Worm (Caenorhabditis elegans) whole organism, young adult: ENCODE results near the gene mcm-10.
A peak's percentile ranks its signal among the peaks of the same experiment; 100 is the strongest.

Source experiments
- B0261.1 ChIP-seq: sonication (generic microtip); optimal IDR thresholded peaks from 2 replicates; lab custom pipeline; 2016; ENCODE audit warnings: mild to moderate bottlenecking, missing genetic modification characterization, moderate library complexity, missing compliant biosample characterization
- F22D6.2 ChIP-seq: sonication (generic microtip); optimal IDR thresholded peaks from 2 replicates; lab custom pipeline; 2016; ENCODE audit warnings: mild to moderate bottlenecking, missing genetic modification characterization, missing compliant biosample characterization
- F57A8.1 ChIP-seq: fragments of 200-800 bp; sonication (Bioruptor generic); optimal IDR thresholded peaks from 2 replicates; lab custom pipeline; 2018; ENCODE audit warnings: mild to moderate bottlenecking, missing genetic modification characterization, moderate library complexity, missing compliant biosample characterization
- T26A5.8 ChIP-seq: sonication (generic microtip); optimal IDR thresholded peaks from 2 replicates; lab custom pipeline; 2016; ENCODE audit warnings: missing genetic modification characterization, missing compliant biosample characterization
- Y95B8A.8 ChIP-seq: fragments of 200-800 bp; sonication (Bioruptor generic); IDR thresholded peaks from 2 replicates; pipeline ENCODE4 v1.3.6; 2022; ENCODE audit warnings: missing genetic modification reagents, missing genetic modification characterization, missing compliant biosample characterization
- ama-1 ChIP-seq, 3 experiments: fragments of 150-350 bp in 1 of 3; sonication (generic microtip) in 2 of 3; optimal IDR thresholded peaks; 2 replicates each; lab custom pipeline; 2014 to 2018; ENCODE audit warnings: missing biosample characterization in 2 of 3, missing genetic modification characterization in 2 of 3, missing genetic modification reagents in 2 of 3
- aptf-2 ChIP-seq: fragments of 200-800 bp; sonication (Bioruptor generic); conservative IDR thresholded peaks from 2 replicates; pipeline ENCODE4 v1.3.6; 2022; ENCODE audit warnings: missing genetic modification reagents, missing genetic modification characterization, missing compliant biosample characterization
- attf-6 ChIP-seq: fragments of 200-800 bp; sonication (Bioruptor generic); IDR thresholded peaks from 2 replicates; pipeline ENCODE4 v1.3.6; 2022; ENCODE audit warnings: missing genetic modification reagents, missing genetic modification characterization, missing compliant biosample characterization
- bed-1 ChIP-seq: fragments of 200-800 bp; sonication (Bioruptor generic); IDR thresholded peaks from 2 replicates; pipeline ENCODE4 v1.3.6; 2022; ENCODE audit warnings: missing genetic modification reagents, missing genetic modification characterization, missing compliant biosample characterization
- ccch-3 ChIP-seq: fragments of 200-800 bp; sonication (Bioruptor generic); optimal IDR thresholded peaks from 2 replicates; lab custom pipeline; 2018; ENCODE audit warnings: mild to moderate bottlenecking, missing genetic modification characterization, missing compliant biosample characterization
- cebp-1 ChIP-seq, 2 experiments: fragments of 200-800 bp in 1 of 2; sonication (Bioruptor generic) in 1 of 2; sonication (generic microtip) in 1 of 2; IDR thresholded peaks in 1 of 2; optimal IDR thresholded peaks in 1 of 2; 2 replicates each; pipeline versions ENCODE4 v1.3.6 to Lab custom; 2017 to 2022; ENCODE audit warnings: missing compliant biosample characterization in 2 of 2, missing genetic modification characterization in 2 of 2, mild to moderate bottlenecking in 1 of 2, missing genetic modification reagents in 1 of 2, moderate library complexity in 1 of 2
- ceh-100 ChIP-seq: fragments of 200-800 bp; sonication (Bioruptor generic); IDR thresholded peaks from 2 replicates; pipeline ENCODE4 v1.3.6; 2022; ENCODE audit warnings: missing genetic modification reagents, missing genetic modification characterization, missing compliant biosample characterization
- ceh-27 ChIP-seq: fragments of 200-800 bp; sonication (Bioruptor generic); optimal IDR thresholded peaks from 2 replicates; lab custom pipeline; 2018; ENCODE audit warnings: mild to moderate bottlenecking, missing genetic modification characterization, moderate library complexity, missing compliant biosample characterization
- chd-7 ChIP-seq: sonication (generic microtip); optimal IDR thresholded peaks from 2 replicates; lab custom pipeline; 2016; ENCODE audit warnings: mild to moderate bottlenecking, missing genetic modification characterization, moderate library complexity, missing compliant biosample characterization
- die-1 ChIP-seq: sonication (generic microtip); optimal IDR thresholded peaks from 2 replicates; lab custom pipeline; 2016; ENCODE audit warnings: missing genotype, mild to moderate bottlenecking, missing genetic modification characterization, missing compliant biosample characterization
- efl-1 ChIP-seq: fragments of 150-350 bp; optimal IDR thresholded peaks from 2 replicates; lab custom pipeline; 2014; ENCODE audit warnings: missing biosample characterization, missing genetic modification reagents, missing genetic modification characterization
- ekl-4 ChIP-seq: fragments of 200-800 bp; sonication (Bioruptor generic); IDR thresholded peaks from 2 replicates; pipeline ENCODE4 v1.3.6; 2022; ENCODE audit warnings: missing genetic modification reagents, missing genetic modification characterization, missing compliant biosample characterization
- ets-4 ChIP-seq: fragments of 200-800 bp; sonication (Bioruptor generic); optimal IDR thresholded peaks from 2 replicates; lab custom pipeline; 2018; ENCODE audit warnings: mild to moderate bottlenecking, missing genetic modification characterization, missing compliant biosample characterization
- fkh-3 ChIP-seq: sonication (generic microtip); optimal IDR thresholded peaks from 2 replicates; lab custom pipeline; 2016; ENCODE audit warnings: mild to moderate bottlenecking, missing genetic modification characterization, missing compliant biosample characterization
- gei-17 ChIP-seq: fragments of 200-800 bp; sonication (Bioruptor generic); optimal IDR thresholded peaks from 2 replicates; lab custom pipeline; 2018; ENCODE audit warnings: mild to moderate bottlenecking, missing genetic modification characterization, missing compliant biosample characterization
- hlh-26 ChIP-seq: fragments of 200-800 bp; sonication (Bioruptor generic); conservative IDR thresholded peaks from 2 replicates; pipeline ENCODE4 v1.3.6; 2022; ENCODE audit warnings: missing genetic modification reagents, missing genetic modification characterization, missing compliant biosample characterization
- hmg-20 ChIP-seq: fragments of 200-800 bp; sonication (Bioruptor generic); IDR thresholded peaks from 2 replicates; pipeline ENCODE4 v1.3.6; 2022; ENCODE audit warnings: missing genetic modification reagents, missing genetic modification characterization, missing compliant biosample characterization
- let-526 ChIP-seq: fragments of 200-800 bp; sonication (Bioruptor generic); IDR thresholded peaks from 2 replicates; pipeline ENCODE4 v1.3.6; 2022; ENCODE audit warnings: missing genetic modification reagents, missing genetic modification characterization, missing compliant biosample characterization
- lin-26 ChIP-seq: fragments of 200-800 bp; sonication (Bioruptor generic); IDR thresholded peaks from 2 replicates; pipeline ENCODE4 v1.3.6; 2022; ENCODE audit warnings: missing genetic modification reagents, missing genetic modification characterization, missing compliant biosample characterization
- lin-35 ChIP-seq, 3 experiments: fragments of 150-350 bp in 2 of 3; sonication (generic microtip) in 1 of 3; optimal IDR thresholded peaks; 2 replicates each; lab custom pipeline; 2014 to 2018; ENCODE audit warnings: missing biosample characterization in 3 of 3, missing genetic modification characterization in 3 of 3, missing genetic modification reagents in 3 of 3
- madf-8 ChIP-seq: fragments of 200-800 bp; sonication (Bioruptor generic); conservative IDR thresholded peaks from 2 replicates; pipeline ENCODE4 v1.3.6; 2022; ENCODE audit warnings: missing genetic modification reagents, missing genetic modification characterization, missing compliant biosample characterization
- mcd-1 ChIP-seq: fragments of 200-800 bp; sonication (Bioruptor generic); IDR thresholded peaks from 2 replicates; pipeline ENCODE4 v1.3.6; 2022; ENCODE audit warnings: missing genetic modification reagents, missing genetic modification characterization, missing compliant biosample characterization
- mel-28 ChIP-seq: sonication (generic microtip); optimal IDR thresholded peaks from 2 replicates; lab custom pipeline; 2016; ENCODE audit warnings: borderline replicate concordance, mild to moderate bottlenecking, missing genetic modification characterization, missing compliant biosample characterization
- mes-4 ChIP-seq: sonication (generic microtip); optimal IDR thresholded peaks from 2 replicates; lab custom pipeline; 2016; ENCODE audit warnings: missing genotype, missing genetic modification characterization, missing compliant biosample characterization
- nfya-2 ChIP-seq: fragments of 200-800 bp; sonication (Bioruptor generic); IDR thresholded peaks from 2 replicates; pipeline ENCODE4 v1.3.6; 2022; ENCODE audit warnings: missing genetic modification reagents, missing genetic modification characterization, missing compliant biosample characterization
- nhr-120 ChIP-seq: fragments of 200-800 bp; sonication (Bioruptor generic); IDR thresholded peaks from 2 replicates; pipeline ENCODE4 v1.3.6; 2022; ENCODE audit warnings: missing genetic modification characterization, missing compliant biosample characterization
- rec-8 ChIP-seq, 2 experiments: sonication (generic microtip); optimal IDR thresholded peaks; 2 replicates each; lab custom pipeline; 2016; ENCODE audit warnings: mild to moderate bottlenecking in 2 of 2, missing genetic modification characterization in 2 of 2, missing genetic modification reagents in 2 of 2, missing genotype in 2 of 2, missing biosample characterization in 1 of 2, missing compliant biosample characterization in 1 of 2, moderate library complexity in 1 of 2
- repo-1 ChIP-seq: sonication (generic microtip); optimal IDR thresholded peaks from 2 replicates; lab custom pipeline; 2017; ENCODE audit warnings: mild to moderate bottlenecking, missing genetic modification characterization, missing compliant biosample characterization
- rpc-1 ChIP-seq, 2 experiments: fragments of 150-350 bp in 1 of 2; sonication (generic microtip) in 1 of 2; optimal IDR thresholded peaks; 2 replicates each; lab custom pipeline; 2014 to 2018; ENCODE audit warnings: missing biosample characterization in 1 of 2, missing genetic modification characterization in 1 of 2, missing genetic modification reagents in 1 of 2, missing genotype in 1 of 2
- snpc-1.1 ChIP-seq: sonication (generic microtip); optimal IDR thresholded peaks from 2 replicates; lab custom pipeline; 2017; ENCODE audit warnings: missing genetic modification characterization, mild to moderate bottlenecking, missing compliant biosample characterization, antibody characterized with exemption, moderate library complexity, missing genotype, missing genetic modification reagents; ENCODE audit not compliant: insufficient read depth
- snpc-1.3 ChIP-seq: sonication (generic microtip); optimal IDR thresholded peaks from 2 replicates; lab custom pipeline; 2017; ENCODE audit warnings: missing genetic modification characterization, mild to moderate bottlenecking, missing compliant biosample characterization, antibody characterized with exemption, moderate library complexity, missing genotype, missing genetic modification reagents; ENCODE audit not compliant: insufficient read depth
- snpc-4 ChIP-seq, 5 experiments: fragments of 150-350 bp in 1 of 5; sonication (generic microtip) in 4 of 5; optimal IDR thresholded peaks; 2 replicates each; lab custom pipeline; 2014 to 2018; ENCODE audit warnings: missing genetic modification characterization in 5 of 5, missing biosample characterization in 3 of 5, antibody characterized with exemption in 2 of 5, mild to moderate bottlenecking in 2 of 5, missing compliant biosample characterization in 2 of 5, missing genotype in 2 of 5, moderate library complexity in 2 of 5, missing genetic modification reagents in 1 of 5
- somi-1 ChIP-seq: fragments of 200-800 bp; sonication (Bioruptor generic); optimal IDR thresholded peaks from 2 replicates; lab custom pipeline; 2018; ENCODE audit warnings: mild to moderate bottlenecking, missing genetic modification characterization, missing compliant biosample characterization
- tbp1 ChIP-seq: fragments of 200-800 bp; sonication (Bioruptor generic); optimal IDR thresholded peaks from 2 replicates; lab custom pipeline; 2018; ENCODE audit warnings: mild to moderate bottlenecking, missing genetic modification characterization, missing compliant biosample characterization
- tlf-1 ChIP-seq: fragments of 200-800 bp; sonication (Bioruptor generic); optimal IDR thresholded peaks from 2 replicates; lab custom pipeline; 2018; ENCODE audit warnings: mild to moderate bottlenecking, missing genetic modification characterization, missing compliant biosample characterization
- zim-3 ChIP-seq: sonication (generic microtip); optimal IDR thresholded peaks from 2 replicates; lab custom pipeline; 2017; ENCODE audit warnings: mild to moderate bottlenecking, missing genetic modification characterization, moderate library complexity, missing compliant biosample characterization
- ztf-18 ChIP-seq: sonication (generic microtip); optimal IDR thresholded peaks from 2 replicates; lab custom pipeline; 2016; ENCODE audit warnings: missing genotype, mild to moderate bottlenecking, missing genetic modification characterization, missing compliant biosample characterization
- ztf-25 ChIP-seq: fragments of 200-800 bp; sonication (Bioruptor generic); IDR thresholded peaks from 2 replicates; pipeline ENCODE4 v1.3.6; 2022; ENCODE audit warnings: missing genetic modification reagents, missing genetic modification characterization, missing compliant biosample characterization
- ztf-26 ChIP-seq: sonication (generic microtip); optimal IDR thresholded peaks from 2 replicates; lab custom pipeline; 2017; ENCODE audit warnings: missing genetic modification characterization, missing compliant biosample characterization
- ztf-28 ChIP-seq: fragments of 200-800 bp; sonication (Bioruptor generic); IDR thresholded peaks from 2 replicates; pipeline ENCODE4 v1.3.6; 2022; ENCODE audit warnings: missing genetic modification reagents, missing genetic modification characterization, missing compliant biosample characterization
- ztf-3 ChIP-seq: fragments of 200-800 bp; sonication (Bioruptor generic); optimal IDR thresholded peaks from 2 replicates; lab custom pipeline; 2018; ENCODE audit warnings: mild to moderate bottlenecking, missing genetic modification characterization, missing compliant biosample characterization

The mcm-10 gene

DNA sequence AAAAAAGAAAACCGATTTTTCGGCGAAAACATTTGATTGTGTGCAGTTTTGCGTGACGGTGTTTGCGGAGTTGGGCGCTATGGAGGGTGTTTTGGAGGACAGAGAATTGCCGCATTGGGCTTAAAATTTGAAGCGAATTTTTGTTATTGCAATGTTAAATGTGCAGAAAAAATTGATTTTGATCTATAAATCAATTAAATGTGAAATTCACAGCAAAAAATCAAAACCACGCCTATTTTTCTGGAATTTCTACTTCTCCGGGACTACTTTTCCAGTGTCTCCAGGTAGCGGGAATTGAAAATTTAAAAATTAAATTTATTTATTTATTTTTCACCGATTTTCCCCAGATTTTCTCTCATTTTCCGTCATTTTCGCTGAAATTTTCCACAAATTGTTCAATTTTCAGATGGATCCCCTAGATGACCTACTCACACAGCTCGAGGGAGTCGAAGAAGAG is at the start of gene mcm-10:
mcm-10 (plus strand) TSS at position 407 of the 457 bp plus-strand sequence.
- no peak for TF ChIP-seq rec-8 (tag; optimal IDR thresholded peaks at IDR 0.05; lab: Kevin White, UChicago)
- TF ChIP-seq cebp-1 (GFP tag; IDR thresholded peaks at IDR 0.05; lab: Robert Waterston, UW) = no peak
- peak; percentile 67 for TF ChIP-seq cebp-1 (tag; optimal IDR thresholded peaks at IDR 0.05; lab: Kevin White, UChicago)
- TF ChIP-seq ceh-27 = peak; percentile 33
- TF ChIP-seq hlh-26 (GFP tag; lab: Robert Waterston, UW) = no peak
- no peak for TF ChIP-seq tbp1 (GFP tag; lab: Kevin White, UChicago)
- TF ChIP-seq chd-7 (tag; lab: Kevin White, UChicago) = no peak
- TF ChIP-seq somi-1 (GFP tag; lab: Kevin White, UChicago) = no peak
- peak; percentile 29 for TF ChIP-seq ztf-26 (tag; lab: Kevin White, UChicago)
- no peak for TF ChIP-seq snpc-4 (GFP tag; optimal IDR thresholded peaks at IDR 0.05; lab: Kevin White, UChicago)
- peak in 2 of 4 experiments; percentile 14 to 46 for TF ChIP-seq snpc-4 (tag; optimal IDR thresholded peaks at IDR 0.05; lab: Kevin White, UChicago)
- TF ChIP-seq madf-8 (GFP tag; lab: Robert Waterston, UW) = peak; percentile 17; the same call in 1 of the 2 replicates
- peak; percentile 61 for TF ChIP-seq efl-1 (GFP tag; lab: Kevin White, UChicago)
- TF ChIP-seq bed-1 (GFP tag; lab: Robert Waterston, UW) = no peak
- TF ChIP-seq fkh-3 (tag; lab: Kevin White, UChicago) = no peak
- TF ChIP-seq gei-17 (GFP tag; lab: Kevin White, UChicago) = no peak
- no peak for TF ChIP-seq ekl-4 (GFP tag; lab: Robert Waterston, UW)
- TF ChIP-seq ztf-3 (GFP tag; lab: Kevin White, UChicago) = no peak
- TF ChIP-seq mel-28 (tag; lab: Kevin White, UChicago) = no peak
- TF ChIP-seq lin-35 (GFP tag; optimal IDR thresholded peaks at IDR 0.05; lab: Kevin White, UChicago) = peak in 1 of 3 experiments; percentile 73
- TF ChIP-seq Y95B8A.8 (GFP tag; lab: Robert Waterston, UW) = no peak
- TF ChIP-seq let-526 = no peak
- no peak for TF ChIP-seq ets-4
- TF ChIP-seq ztf-25 = 0 out of 2 replicates have a peak, but pooled peaks have one; percentile 7
- TF ChIP-seq attf-6 (GFP tag; lab: Robert Waterston, UW) = no peak
- no peak for TF ChIP-seq repo-1
- TF ChIP-seq rpc-1 (optimal IDR thresholded peaks at IDR 0.05; lab: Kevin White, UChicago) = no peak
- no peak for TF ChIP-seq rpc-1 (tag; optimal IDR thresholded peaks at IDR 0.05; lab: Kevin White, UChicago)
- no peak for TF ChIP-seq tlf-1 (GFP tag; lab: Kevin White, UChicago)
- TF ChIP-seq nfya-2 (GFP tag; lab: Robert Waterston, UW) = no peak
- no peak for TF ChIP-seq mes-4 (tag; lab: Kevin White, UChicago)
- TF ChIP-seq ztf-28 (GFP tag; lab: Robert Waterston, UW) = peak; percentile 15; the same call in 1 of the 2 replicates
- no peak for TF ChIP-seq F57A8.1 (GFP tag; lab: Kevin White, UChicago)
- TF ChIP-seq zim-3 (tag; lab: Kevin White, UChicago) = no peak
- peak; percentile 26 for TF ChIP-seq ztf-18
- peak; percentile 96 for TF ChIP-seq ceh-100 (GFP tag; lab: Robert Waterston, UW)
- TF ChIP-seq ama-1 (optimal IDR thresholded peaks at IDR 0.05; lab: Kevin White, UChicago) = no peak
- no peak for TF ChIP-seq ama-1 (GFP tag; optimal IDR thresholded peaks at IDR 0.05; lab: Kevin White, UChicago)
- no peak for TF ChIP-seq nhr-120 (GFP tag; lab: Robert Waterston, UW)
- TF ChIP-seq ccch-3 (GFP tag; lab: Kevin White, UChicago) = peak; percentile 63
- TF ChIP-seq aptf-2 (GFP tag; lab: Robert Waterston, UW) = 0 out of 2 replicates have a peak, but pooled peaks have one; percentile 51
- TF ChIP-seq snpc-1.3 (tag; lab: Kevin White, UChicago) = peak; percentile 17
- TF ChIP-seq lin-26 (GFP tag; lab: Robert Waterston, UW) = no peak
- TF ChIP-seq T26A5.8 (tag; lab: Kevin White, UChicago) = no peak
- TF ChIP-seq die-1 (tag; lab: Kevin White, UChicago) = no peak
- no peak for TF ChIP-seq hmg-20 (GFP tag; lab: Robert Waterston, UW)
- no peak for TF ChIP-seq F22D6.2 (tag; lab: Kevin White, UChicago)
- peak; percentile 26 for TF ChIP-seq B0261.1 (tag; lab: Kevin White, UChicago)
- peak; percentile 51 for TF ChIP-seq mcd-1 (GFP tag; lab: Robert Waterston, UW)
- no peak for TF ChIP-seq snpc-1.1
